Worm (Caenorhabditis elegans): Measurements from ENCODE around the gene F18C5.9.

Gene F18C5.9

DNA sequence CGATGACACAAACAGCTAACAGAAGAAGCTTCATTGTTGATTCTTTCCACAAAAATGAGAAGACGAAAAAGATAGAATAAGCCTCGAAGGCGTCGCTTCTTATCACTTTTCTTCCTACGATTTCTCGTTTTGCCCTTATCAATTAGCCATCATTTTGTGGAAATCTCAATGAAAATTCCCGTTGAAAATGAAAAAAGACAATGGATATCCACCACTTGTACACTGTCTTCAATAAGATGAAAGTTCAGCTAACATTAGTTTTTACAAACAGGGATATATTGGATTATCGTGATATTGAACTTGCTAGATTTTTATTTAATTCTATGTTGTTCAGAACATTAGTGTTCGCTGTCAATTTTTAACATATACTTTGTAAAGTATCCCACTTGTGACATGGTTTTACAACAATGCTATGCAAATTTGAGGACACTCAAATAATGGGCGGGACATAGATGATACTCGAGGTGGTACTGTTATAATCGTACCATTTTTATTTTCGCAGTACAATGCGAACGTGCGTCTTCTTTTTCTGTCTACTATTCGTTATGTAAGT is at the start of gene F18C5.9, which contains the start of gene F18C5.5:
Gene F18C5.9, plus strand, starts transcription at position 503 of the 553 bp plus-strand sequence.
Gene F18C5.5, minus strand, starts transcription at position 101 of the 553 bp plus-strand sequence.
- no peak for TF ChIP-seq ces-1 (GFP tag; optimal IDR thresholded peaks at IDR 0.05)
- TF ChIP-seq nhr-237 (tag; optimal IDR thresholded peaks at IDR 0.05) = no peak
- no peak for TF ChIP-seq nhr-28 (tag; optimal IDR thresholded peaks at IDR 0.05)
- TF ChIP-seq cnd-1 (tag; optimal IDR thresholded peaks at IDR 0.05) = no peak
- no peak for TF ChIP-seq blmp-1 (tag; optimal IDR thresholded peaks at IDR 0.05)
- TF ChIP-seq nhr-2 (tag; optimal IDR thresholded peaks at IDR 0.05) = no peak
- TF ChIP-seq pha-4 (tag; optimal IDR thresholded peaks at IDR 0.05) = no peak

DNA sequence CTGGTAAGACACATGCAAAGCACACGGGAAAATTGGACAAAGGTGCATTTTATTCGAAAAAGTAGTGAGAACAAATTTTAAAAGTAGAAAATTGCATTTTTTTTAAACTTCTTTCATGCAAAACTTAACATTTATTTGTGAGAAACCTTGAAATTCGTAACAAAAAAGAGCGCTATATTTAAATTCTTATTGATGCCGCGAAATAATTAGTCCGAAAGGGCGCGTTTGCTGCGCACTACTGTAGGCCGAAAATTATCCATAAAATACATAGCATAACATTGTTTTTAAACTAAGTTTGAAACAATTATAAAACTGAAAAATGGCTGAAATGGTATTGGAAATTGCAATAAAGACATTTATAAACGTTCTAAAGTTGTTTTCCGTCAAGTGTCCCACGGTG is 47.2 kb upstream of the F18C5.9 start:
- TF ChIP-seq unc-39 (tag; optimal IDR thresholded peaks at IDR 0.05) = no peak
- TF ChIP-seq mab-5 (tag; optimal IDR thresholded peaks at IDR 0.05) = no peak
- no peak for TF ChIP-seq nhr-2 (tag; optimal IDR thresholded peaks at IDR 0.05)
- peak; percentile 72 for TF ChIP-seq lsy-2 (tag; optimal IDR thresholded peaks at IDR 0.05)

DNA sequence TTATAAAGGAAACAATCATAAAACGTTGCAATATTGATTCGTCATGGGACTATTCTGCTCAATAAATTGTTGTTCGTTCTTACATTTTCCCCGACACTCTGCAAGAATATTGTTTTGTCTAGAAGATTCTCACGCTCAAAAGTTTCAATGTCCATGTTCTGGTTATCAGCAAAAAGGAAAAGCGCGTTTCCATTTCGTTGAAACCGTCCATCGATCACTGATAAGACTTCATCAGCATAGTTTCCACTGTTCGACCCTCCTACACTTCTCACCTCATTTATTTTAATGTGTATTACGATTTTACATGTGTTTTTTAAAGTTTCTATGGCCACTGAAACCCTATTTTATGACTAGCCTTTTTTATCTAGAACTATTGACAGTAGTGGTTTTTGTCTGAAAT is 46.8 kb upstream of the F18C5.9 start:
- TF ChIP-seq mab-5 (tag; optimal IDR thresholded peaks at IDR 0.05) = no peak
- TF ChIP-seq ham-2 (GFP tag; optimal IDR thresholded peaks at IDR 0.05) = no peak
- no peak for TF ChIP-seq nhr-2 (tag; optimal IDR thresholded peaks at IDR 0.05)
- no peak for TF ChIP-seq elt-3 (tag; optimal IDR thresholded peaks at IDR 0.05)
- TF ChIP-seq sem-2 (GFP tag; optimal IDR thresholded peaks at IDR 0.05) = no peak
- TF ChIP-seq unc-62 (GFP tag; optimal IDR thresholded peaks at IDR 0.05) = no peak
- no peak for TF ChIP-seq ceh-83 (GFP tag; optimal IDR thresholded peaks at IDR 0.05)
- TF ChIP-seq nhr-28 (tag; optimal IDR thresholded peaks at IDR 0.05) = no peak
- TF ChIP-seq flh-1 (GFP tag; optimal IDR thresholded peaks at IDR 0.05) = no peak
- no peak for TF ChIP-seq bed-3 (GFP tag; optimal IDR thresholded peaks at IDR 0.05)
- no peak for TF ChIP-seq unc-39 (tag; optimal IDR thresholded peaks at IDR 0.05)
- TF ChIP-seq nhr-237 (tag; optimal IDR thresholded peaks at IDR 0.05) = no peak
- TF ChIP-seq mls-2 (tag; optimal IDR thresholded peaks at IDR 0.05) = no peak
- no peak for TF ChIP-seq unc-120 (tag; optimal IDR thresholded peaks at IDR 0.05; ENCODE audit: poor library complexity, severe bottlenecking)
- no peak for TF ChIP-seq drap-1 (GFP tag; optimal IDR thresholded peaks at IDR 0.05)
- no peak for TF ChIP-seq ztf-11 (tag; optimal IDR thresholded peaks at IDR 0.05)
- no peak for TF ChIP-seq lsy-2 (tag; optimal IDR thresholded peaks at IDR 0.05)
- TF ChIP-seq M03D4.4 (tag; optimal IDR thresholded peaks at IDR 0.05) = no peak
- TF ChIP-seq elt-1 (tag; optimal IDR thresholded peaks at IDR 0.05; ENCODE audit: borderline replicate concordance, insufficient read depth) = no peak
- no peak for TF ChIP-seq hlh-1 (tag; optimal IDR thresholded peaks at IDR 0.05)

DNA sequence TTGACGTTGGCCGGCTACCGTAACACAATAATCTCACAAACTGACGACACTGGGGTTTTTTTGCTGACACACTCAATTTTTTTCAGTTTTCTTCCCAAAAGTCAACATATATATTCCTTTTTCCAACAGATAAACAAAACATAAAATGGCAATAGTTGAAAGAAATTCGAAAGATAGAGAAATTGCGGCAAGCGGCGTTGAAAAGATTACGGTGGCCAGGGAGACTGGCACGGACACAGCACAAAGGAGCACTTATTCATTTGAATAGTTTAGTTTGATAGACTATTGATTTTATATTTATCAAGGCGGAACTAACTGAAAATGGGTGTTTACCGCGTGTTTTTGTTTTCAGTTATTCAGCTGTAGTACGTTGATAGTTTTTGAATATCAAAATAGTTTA is 45.6 kb upstream of the F18C5.9 start, which contains the start of gene toe-2:
Gene toe-2, minus strand, starts transcription at position 70 of the 400 bp plus-strand sequence.
- TF ChIP-seq ztf-11 (tag; optimal IDR thresholded peaks at IDR 0.05) = no peak
- no peak for TF ChIP-seq blmp-1 (tag; optimal IDR thresholded peaks at IDR 0.05)
- no peak for TF ChIP-seq mls-2 (tag; optimal IDR thresholded peaks at IDR 0.05)
- no peak for TF ChIP-seq ces-1 (GFP tag; optimal IDR thresholded peaks at IDR 0.05)
- TF ChIP-seq hlh-1 (tag; optimal IDR thresholded peaks at IDR 0.05) = no peak
- TF ChIP-seq M03D4.4 (tag; optimal IDR thresholded peaks at IDR 0.05) = no peak

DNA sequence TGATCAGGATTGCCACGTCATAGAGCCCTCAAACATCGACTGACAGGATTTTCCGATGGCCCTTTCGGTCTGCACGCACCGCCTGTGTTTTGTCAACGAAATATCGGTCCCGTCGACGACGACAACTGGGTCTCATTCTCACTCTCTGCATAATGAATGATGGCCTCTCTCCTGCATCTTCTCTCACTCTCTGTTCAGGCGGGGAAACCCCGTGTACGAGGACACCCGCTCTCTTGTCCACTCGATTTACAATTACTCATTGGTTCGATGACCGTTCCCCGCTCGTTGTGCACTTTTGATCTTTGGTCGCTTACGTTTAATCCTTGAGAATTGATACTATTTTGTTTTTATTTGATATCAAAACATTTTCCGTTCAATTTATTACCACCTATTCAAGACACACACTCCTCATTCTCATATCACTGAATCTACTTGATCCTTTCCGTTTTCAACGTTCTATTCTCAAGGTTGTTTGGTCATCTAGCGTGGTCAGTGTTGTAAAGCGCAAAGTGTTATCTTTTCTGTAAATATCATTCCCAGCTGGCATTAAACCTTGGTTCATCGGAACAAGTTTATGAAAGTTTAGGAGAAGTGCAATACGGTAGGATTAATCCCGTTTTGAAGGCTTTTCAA is 44.2 kb upstream of the F18C5.9 start:
- TF ChIP-seq M03D4.4 (tag; optimal IDR thresholded peaks at IDR 0.05) (peak; percentile 31), ztf-11 (tag; optimal IDR thresholded peaks at IDR 0.05) (no peak), mep-1 (tag; optimal IDR thresholded peaks at IDR 0.05) (peak; percentile 50), mls-2 (tag; optimal IDR thresholded peaks at IDR 0.05) (peak; percentile 73), unc-120 (tag; optimal IDR thresholded peaks at IDR 0.05; ENCODE audit: poor library complexity, severe bottlenecking) (peak; percentile 44), nhr-2 (tag; optimal IDR thresholded peaks at IDR 0.05) (peak; percentile 96), unc-62 (GFP tag; optimal IDR thresholded peaks at IDR 0.05) (peak; percentile 58), tbx-8 (GFP tag; optimal IDR thresholded peaks at IDR 0.05) (no peak), lin-32 (GFP tag; optimal IDR thresholded peaks at IDR 0.05) (no peak), cnd-1 (tag; optimal IDR thresholded peaks at IDR 0.05) (peak; percentile 25), ham-2 (GFP tag; optimal IDR thresholded peaks at IDR 0.05) (peak; percentile 40), hlh-1 (tag; optimal IDR thresholded peaks at IDR 0.05) (peak; percentile 41)

DNA sequence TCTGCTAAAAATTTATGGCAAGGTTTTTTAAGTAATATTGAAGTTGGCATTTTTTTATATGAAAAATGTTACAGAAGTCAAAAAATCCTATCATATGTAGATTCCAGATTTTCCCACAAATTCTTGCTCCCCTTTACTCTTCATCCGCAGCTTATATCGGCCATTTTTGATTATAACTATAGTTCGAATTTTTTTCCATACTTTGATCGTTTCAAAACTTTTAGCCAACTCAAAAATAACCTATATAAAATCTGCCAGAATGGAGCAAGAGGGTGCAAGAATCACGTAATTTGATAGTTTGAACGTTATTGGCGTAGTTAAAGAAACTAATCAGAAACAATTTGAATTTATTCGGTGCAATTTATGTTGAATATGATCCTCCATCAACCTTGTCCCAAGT is 43.0 kb upstream of the F18C5.9 start:
- TF ChIP-seq sptf-1 (tag; optimal IDR thresholded peaks at IDR 0.05) (no peak), nhr-28 (tag; optimal IDR thresholded peaks at IDR 0.05) (no peak), ces-1 (GFP tag; optimal IDR thresholded peaks at IDR 0.05) (no peak), mls-2 (tag; optimal IDR thresholded peaks at IDR 0.05) (no peak), lin-32 (GFP tag; optimal IDR thresholded peaks at IDR 0.05) (no peak), elt-1 (tag; optimal IDR thresholded peaks at IDR 0.05; ENCODE audit: borderline replicate concordance, insufficient read depth) (no peak), nhr-237 (tag; optimal IDR thresholded peaks at IDR 0.05) (no peak), pha-4 (tag; optimal IDR thresholded peaks at IDR 0.05) (no peak), unc-120 (tag; optimal IDR thresholded peaks at IDR 0.05; ENCODE audit: poor library complexity, severe bottlenecking) (no peak)
